Fruit fly (Drosophila melanogaster) whole organism, wandering third instar larva: ENCODE data around the gene CG14718.

Experiments
- Abd-B ChIP-seq: fragments of >200 bp; optimal IDR thresholded peaks from 2 replicates; lab custom pipeline; 2017; ENCODE audit warnings: missing biosample characterization, missing genetic modification characterization
- CG32264 ChIP-seq: fragments of 200-800 bp; sonication (Bioruptor generic); optimal IDR thresholded peaks from 2 replicates; lab custom pipeline; 2016; ENCODE audit warnings: missing biosample characterization, missing genetic modification characterization
- CG9705 ChIP-seq: fragments of 200-800 bp; sonication (Bioruptor generic); optimal IDR thresholded peaks from 2 replicates; lab custom pipeline; 2018; ENCODE audit warnings: missing biosample characterization, mild to moderate bottlenecking, missing genetic modification characterization
- CrebA ChIP-seq: fragments of 200-800 bp; sonication (Bioruptor generic); optimal IDR thresholded peaks from 2 replicates; lab custom pipeline; 2016; ENCODE audit warnings: missing biosample characterization, mild to moderate bottlenecking, missing genetic modification characterization, borderline replicate concordance
- Dfd ChIP-seq: fragments of >200 bp; optimal IDR thresholded peaks from 2 replicates; lab custom pipeline; 2017; ENCODE audit warnings: missing biosample characterization, missing genetic modification characterization
- Dif ChIP-seq: fragments of 200-275, 200-300 bp; sonication (Bioruptor generic); optimal IDR thresholded peaks from 2 replicates; lab custom pipeline; 2018; ENCODE audit warnings: missing biosample characterization, missing genetic modification characterization; ENCODE audit not compliant: partially characterized antibody
- GATAd ChIP-seq: sonication (Bioruptor generic); optimal IDR thresholded peaks from 2 replicates; lab custom pipeline; 2016; ENCODE audit warnings: missing biosample characterization, missing genetic modification characterization
- HLH106 ChIP-seq: fragments of 200-800 bp; optimal IDR thresholded peaks from 3 replicates; lab custom pipeline; 2019; ENCODE audit warnings: missing biosample characterization, mild to moderate bottlenecking, missing genetic modification characterization, moderate library complexity
- Hnf4 ChIP-seq: fragments of 200-800 bp; sonication (Bioruptor generic); optimal IDR thresholded peaks from 2 replicates; lab custom pipeline; 2016; ENCODE audit warnings: missing biosample characterization, mild to moderate bottlenecking, missing genetic modification characterization
- Hr78 ChIP-seq: fragments of >200 bp; optimal IDR thresholded peaks from 2 replicates; lab custom pipeline; 2017; ENCODE audit warnings: missing biosample characterization, missing genetic modification characterization
- Hr83 ChIP-seq: fragments of 200-300 bp; sonication (Bioruptor generic); optimal IDR thresholded peaks from 2 replicates; lab custom pipeline; 2016; ENCODE audit warnings: missing biosample characterization, mild to moderate bottlenecking, missing genetic modification characterization, moderate library complexity; ENCODE audit not compliant: poor library complexity, severe bottlenecking
- Jra ChIP-seq: sonication (Bioruptor generic); optimal IDR thresholded peaks from 2 replicates; lab custom pipeline; 2016; ENCODE audit warnings: missing biosample characterization, missing genetic modification characterization
- Mio ChIP-seq: sonication (Bioruptor generic); optimal IDR thresholded peaks from 2 replicates; lab custom pipeline; 2016; ENCODE audit warnings: missing biosample characterization, missing genetic modification characterization
- Myc ChIP-seq: fragments of >200 bp; optimal IDR thresholded peaks from 2 replicates; lab custom pipeline; 2017
- N ChIP-seq: fragments of >200 bp; optimal IDR thresholded peaks from 2 replicates; lab custom pipeline; 2018; ENCODE audit warnings: missing biosample characterization, missing external identifiers, missing genetic modification characterization
- OdsH ChIP-seq: fragments of 200-800 bp; sonication (Bioruptor generic); optimal IDR thresholded peaks from 2 replicates; lab custom pipeline; 2016; ENCODE audit warnings: missing biosample characterization, mild to moderate bottlenecking, missing genetic modification characterization
- Rel ChIP-seq, 2 experiments: fragments of 200-800 bp; sonication (Bioruptor generic) in 1 of 2; optimal IDR thresholded peaks; 2 replicates in 1 of 2; 3 replicates in 1 of 2; lab custom pipeline; 2016 to 2019; ENCODE audit warnings: mild to moderate bottlenecking in 2 of 2, missing biosample characterization in 2 of 2, missing genetic modification characterization in 2 of 2, moderate library complexity in 1 of 2
- Sp1 ChIP-seq: fragments of 200-800 bp; sonication (Bioruptor generic); optimal IDR thresholded peaks from 3 replicates; lab custom pipeline; 2019; ENCODE audit warnings: missing biosample characterization, mild to moderate bottlenecking, missing genetic modification characterization, moderate library complexity
- Vsx2 ChIP-seq: fragments of 200-300, 225-300 bp; sonication (Bioruptor generic); optimal IDR thresholded peaks from 2 replicates; lab custom pipeline; 2018; ENCODE audit warnings: missing biosample characterization, missing genetic modification characterization; ENCODE audit not compliant: partially characterized antibody
- br ChIP-seq: fragments of 200-800 bp; sonication (Bioruptor generic); optimal IDR thresholded peaks from 2 replicates; lab custom pipeline; 2016; ENCODE audit warnings: missing biosample characterization, missing genetic modification characterization
- brk ChIP-seq: fragments of 200-800 bp; sonication (Bioruptor generic); optimal IDR thresholded peaks from 2 replicates; lab custom pipeline; 2016; ENCODE audit warnings: missing biosample characterization, mild to moderate bottlenecking, missing genetic modification characterization
- dl ChIP-seq, 2 experiments: fragments of 175-275, 200-275 bp in 1 of 2; fragments of 200-275 bp in 1 of 2; sonication (Bioruptor generic); optimal IDR thresholded peaks; lab custom pipeline; 2018; ENCODE audit warnings: mild to moderate bottlenecking in 2 of 2, missing biosample characterization in 2 of 2, missing genetic modification characterization in 2 of 2, moderate library complexity in 2 of 2; ENCODE audit not compliant: partially characterized antibody in 2 of 2, insufficient read depth in 1 of 2
- dmrt93B ChIP-seq: fragments of 200-800 bp; sonication (Bioruptor generic); optimal IDR thresholded peaks from 2 replicates; lab custom pipeline; 2018; ENCODE audit warnings: missing biosample characterization, mild to moderate bottlenecking, missing genetic modification characterization
- dsf ChIP-seq: sonication (Bioruptor generic); optimal IDR thresholded peaks from 2 replicates; lab custom pipeline; 2016; ENCODE audit warnings: missing biosample characterization, missing genetic modification characterization, borderline replicate concordance
- ey ChIP-seq: fragments of 200-800 bp; sonication (Bioruptor generic); optimal IDR thresholded peaks from 2 replicates; lab custom pipeline; 2016; ENCODE audit warnings: missing biosample characterization, missing genetic modification characterization
- foxo ChIP-seq, 2 experiments: fragments of 200-800 bp; sonication (Bioruptor generic); optimal IDR thresholded peaks; 2 replicates in 1 of 2; 3 replicates in 1 of 2; lab custom pipeline; 2016 to 2017; ENCODE audit warnings: missing biosample characterization in 2 of 2, missing genetic modification characterization in 2 of 2
- fru ChIP-seq: fragments of 200-800 bp; sonication (Bioruptor generic); optimal IDR thresholded peaks from 3 replicates; lab custom pipeline; 2016; ENCODE audit warnings: missing biosample characterization, mild to moderate bottlenecking, missing genetic modification characterization
- h ChIP-seq: fragments of 200-800 bp; sonication (Bioruptor generic); optimal IDR thresholded peaks from 3 replicates; lab custom pipeline; 2016; ENCODE audit warnings: missing biosample characterization, mild to moderate bottlenecking, missing genetic modification characterization
- jim ChIP-seq: fragments of 175-275, 200-325 bp; sonication (Bioruptor generic); optimal IDR thresholded peaks from 2 replicates; lab custom pipeline; 2016; ENCODE audit warnings: missing biosample characterization, mild to moderate bottlenecking, missing genetic modification characterization
- lola ChIP-seq: fragments of >200 bp; optimal IDR thresholded peaks from 2 replicates; lab custom pipeline; 2017; ENCODE audit warnings: missing biosample characterization, missing genetic modification characterization
- pan ChIP-seq: fragments of >200 bp; optimal IDR thresholded peaks from 2 replicates; lab custom pipeline; 2017
- psq ChIP-seq: fragments of 200-800 bp; sonication (Bioruptor generic); optimal IDR thresholded peaks from 3 replicates; lab custom pipeline; 2017; ENCODE audit warnings: missing biosample characterization, mild to moderate bottlenecking, missing genetic modification characterization, moderate library complexity
- rgr ChIP-seq: fragments of 200-800 bp; sonication (Bioruptor generic); optimal IDR thresholded peaks from 3 replicates; lab custom pipeline; 2016; ENCODE audit warnings: missing biosample characterization, mild to moderate bottlenecking, missing genetic modification characterization
- sage ChIP-seq: fragments of 200-800 bp; sonication (Bioruptor generic); optimal IDR thresholded peaks from 2 replicates; lab custom pipeline; 2016; ENCODE audit warnings: missing biosample characterization, mild to moderate bottlenecking, missing genetic modification characterization
- sv ChIP-seq: fragments of 200-800 bp; sonication (Bioruptor generic); optimal IDR thresholded peaks from 3 replicates; lab custom pipeline; 2016; ENCODE audit warnings: missing biosample characterization, missing genetic modification characterization
- tai ChIP-seq: sonication (Bioruptor generic); optimal IDR thresholded peaks from 2 replicates; lab custom pipeline; 2016; ENCODE audit warnings: missing biosample characterization, missing genetic modification characterization
- usp ChIP-seq: fragments of >200 bp; optimal IDR thresholded peaks from 2 replicates; lab custom pipeline; 2017; ENCODE audit warnings: missing biosample characterization, missing genetic modification characterization
- woc ChIP-seq: sonication (Bioruptor generic); optimal IDR thresholded peaks from 2 replicates; lab custom pipeline; 2016; ENCODE audit warnings: missing biosample characterization, mild to moderate bottlenecking, missing genetic modification characterization

Gene CG14718

DNA sequence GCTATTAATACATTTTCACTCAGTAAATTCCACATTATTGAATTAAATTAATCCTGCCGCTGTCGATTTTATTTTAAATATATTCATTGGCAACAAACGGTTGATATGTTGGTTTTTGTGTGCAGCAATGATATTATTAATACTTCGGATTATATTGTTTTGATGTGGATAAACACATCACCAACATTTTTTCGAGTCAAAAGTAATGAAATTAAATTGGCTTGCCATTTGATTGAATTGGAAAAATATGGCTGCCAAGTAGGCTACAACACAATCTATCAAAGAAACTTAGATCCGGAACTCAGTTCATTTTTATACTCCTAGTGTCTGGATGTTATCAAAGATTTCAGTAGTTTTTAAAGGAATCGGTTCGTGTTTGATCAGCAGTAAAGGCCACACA, at the start of gene CG14718:
Gene CG14718, plus strand, starts transcription at position 301 of the 400 bp plus-strand sequence.
- no peak for TF ChIP-seq dl (GFP tag; optimal IDR thresholded peaks at IDR 0.05; lab: Kevin White, UChicago; ENCODE audit: insufficient read depth in 1 of 2, partially characterized antibody in 2 of 2)
- TF ChIP-seq Hr83 (GFP tag; lab: Kevin White, UChicago), result no peak
- TF ChIP-seq Hnf4 (GFP tag; lab: Kevin White, UChicago), result no peak
- no peak for TF ChIP-seq Myc
- TF ChIP-seq woc (GFP tag; lab: Kevin White, UChicago), result no peak
- TF ChIP-seq Dif (GFP tag; lab: Kevin White, UChicago), result no peak
- TF ChIP-seq h (GFP tag; lab: Kevin White, UChicago), result no peak
- no peak for TF ChIP-seq lola (GFP tag; lab: Kevin White, UChicago)
- no peak for TF ChIP-seq sage (GFP tag; lab: Kevin White, UChicago)
- no peak for TF ChIP-seq Dfd (GFP tag; lab: Kevin White, UChicago)
- no peak for TF ChIP-seq Mio (GFP tag; lab: Kevin White, UChicago)
- no peak for TF ChIP-seq foxo (GFP tag; optimal IDR thresholded peaks at IDR 0.05; lab: Kevin White, UChicago)
- no peak for TF ChIP-seq CrebA (GFP tag; lab: Kevin White, UChicago)
- no peak for TF ChIP-seq tai (GFP tag; lab: Kevin White, UChicago)
- TF ChIP-seq GATAd (GFP tag; lab: Kevin White, UChicago), result no peak

DNA sequence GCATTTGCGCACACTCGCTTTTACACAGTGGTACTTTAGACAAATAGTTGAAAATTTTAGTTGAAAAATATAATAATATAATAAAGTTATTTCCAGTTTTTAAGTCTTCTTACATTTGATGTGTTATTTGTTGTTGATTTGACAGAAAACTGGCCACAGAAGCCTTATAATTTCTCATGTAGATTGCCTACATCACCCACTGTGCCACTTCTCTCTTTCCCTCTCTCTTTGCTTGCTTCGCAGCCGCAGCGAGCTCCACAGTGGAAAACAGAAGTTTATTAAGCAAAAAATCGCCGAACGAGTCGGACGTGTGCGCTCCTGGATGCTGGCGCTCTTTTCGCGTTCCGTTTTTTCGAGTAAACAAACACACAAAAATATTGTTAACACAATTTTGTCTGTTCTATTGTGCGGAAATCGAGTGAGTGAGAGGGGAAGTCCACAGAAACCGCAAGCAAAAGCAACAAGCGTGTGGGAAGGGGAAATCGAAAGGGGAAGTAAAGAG, 44.5 kb upstream of the CG14718 start, which contains the start of gene CG42327:
Gene CG42327, plus strand, starts transcription at position 277 of the 502 bp plus-strand sequence.
- TF ChIP-seq CrebA (GFP tag; lab: Kevin White, UChicago) (peak; percentile 59), Mio (GFP tag; lab: Kevin White, UChicago) (no peak), Sp1 (GFP tag; lab: Kevin White, UChicago) (peak; percentile 86), Rel (GFP tag; optimal IDR thresholded peaks at IDR 0.05; lab: Kevin White, UChicago) (peak; percentile 88), Rel (tag; optimal IDR thresholded peaks at IDR 0.05; lab: Kevin White, UChicago) (peak; percentile 94), fru (GFP tag; lab: Kevin White, UChicago) (peak; percentile 92), dsf (GFP tag; lab: Kevin White, UChicago) (peak; percentile 60), pan (no peak), tai (GFP tag; lab: Kevin White, UChicago) (peak; percentile 84), Hnf4 (GFP tag; lab: Kevin White, UChicago) (peak; percentile 86), lola (GFP tag; lab: Kevin White, UChicago) (no peak), foxo (GFP tag; optimal IDR thresholded peaks at IDR 0.05; lab: Kevin White, UChicago) (peak in 1 of 2 experiments; percentile 95), jim (no peak), Dif (GFP tag; lab: Kevin White, UChicago) (no peak), sv (GFP tag; lab: Kevin White, UChicago) (peak; percentile 89), dmrt93B (GFP tag; lab: Kevin White, UChicago) (peak; percentile 75), CG9705 (GFP tag; lab: Kevin White, UChicago) (peak; percentile 54), rgr (GFP tag; lab: Kevin White, UChicago) (peak; percentile 96), N (GFP tag; lab: Kevin White, UChicago) (no peak), OdsH (GFP tag; lab: Kevin White, UChicago) (peak; percentile 94), psq (peak; percentile 89), brk (GFP tag; lab: Kevin White, UChicago) (peak; percentile 96), Hr83 (GFP tag; lab: Kevin White, UChicago) (peak; percentile 49), Myc (no peak), ey (peak; percentile 87), Jra (GFP tag; lab: Kevin White, UChicago) (peak; percentile 27), br (peak; percentile 86), dl (GFP tag; optimal IDR thresholded peaks at IDR 0.05; lab: Kevin White, UChicago; ENCODE audit: insufficient read depth in 1 of 2, partially characterized antibody in 2 of 2) (peak in 1 of 2 experiments; percentile 30), HLH106 (tag; lab: Kevin White, UChicago) (peak; percentile 87), CG32264 (GFP tag; lab: Kevin White, UChicago) (peak; percentile 71), Vsx2 (GFP tag; lab: Kevin White, UChicago) (no peak), woc (GFP tag; lab: Kevin White, UChicago) (peak; percentile 87), Hr78 (GFP tag; lab: Kevin White, UChicago) (no peak), sage (GFP tag; lab: Kevin White, UChicago) (peak; percentile 91), GATAd (GFP tag; lab: Kevin White, UChicago) (peak; percentile 70), h (GFP tag; lab: Kevin White, UChicago) (peak; percentile 95), Dfd (GFP tag; lab: Kevin White, UChicago) (no peak), Abd-B (no peak), usp (GFP tag; lab: Kevin White, UChicago) (no peak)
